Worm (Caenorhabditis elegans) whole organism, late embryonic: Measurements from ENCODE around the gene srt-19.
"Not testable (repeated sequence)": the region's sequence is repeated elsewhere in the genome, so short reads cannot be mapped to it uniquely, and the experiment has no call there.

Experiments used
- F13H6.1 ChIP-seq: sonication (generic microtip); optimal IDR thresholded peaks from 2 replicates; lab custom pipeline; 2016; ENCODE audit warnings: missing genetic modification characterization, missing compliant biosample characterization
- ama-1 ChIP-seq: fragments of 150-350 bp; optimal IDR thresholded peaks from 2 replicates; lab custom pipeline; 2014
- dmd-4 ChIP-seq: sonication (generic microtip); optimal IDR thresholded peaks from 2 replicates; lab custom pipeline; 2016; ENCODE audit warnings: borderline replicate concordance, missing genetic modification characterization, missing compliant biosample characterization
- fkh-10 ChIP-seq: fragments of 150-350 bp; optimal IDR thresholded peaks from 2 replicates; lab custom pipeline; 2014; ENCODE audit warnings: missing biosample characterization, missing genetic modification reagents, missing genetic modification characterization
- hlh-30 ChIP-seq: sonication (generic microtip); optimal IDR thresholded peaks from 2 replicates; lab custom pipeline; 2017; ENCODE audit warnings: antibody characterized with exemption, missing genetic modification characterization, missing compliant biosample characterization; ENCODE audit not compliant: insufficient read depth
- nhr-11 ChIP-seq: fragments of 150-350 bp; optimal IDR thresholded peaks from 2 replicates; lab custom pipeline; 2014; ENCODE audit warnings: missing biosample characterization, missing genetic modification characterization
- pha-2 ChIP-seq: sonication (generic microtip); optimal IDR thresholded peaks from 2 replicates; lab custom pipeline; 2017; ENCODE audit warnings: mild to moderate bottlenecking, missing genetic modification characterization, missing compliant biosample characterization
- pha-4 ChIP-seq: fragments of 150-350 bp; optimal IDR thresholded peaks from 2 replicates; lab custom pipeline; 2018; ENCODE audit warnings: missing biosample characterization, missing genetic modification reagents, missing genetic modification characterization
- sox-4 ChIP-seq: sonication (generic microtip); optimal IDR thresholded peaks from 2 replicates; lab custom pipeline; 2017; ENCODE audit warnings: mild to moderate bottlenecking, missing genetic modification characterization, inconsistent platforms, missing compliant biosample characterization
- unc-86 ChIP-seq: sonication (generic microtip); optimal IDR thresholded peaks from 2 replicates; lab custom pipeline; 2016; ENCODE audit warnings: missing genetic modification characterization, missing compliant biosample characterization
- zip-5 ChIP-seq: sonication (generic microtip); optimal IDR thresholded peaks from 2 replicates; lab custom pipeline; 2016; ENCODE audit warnings: missing genetic modification characterization, missing compliant biosample characterization

DNA sequence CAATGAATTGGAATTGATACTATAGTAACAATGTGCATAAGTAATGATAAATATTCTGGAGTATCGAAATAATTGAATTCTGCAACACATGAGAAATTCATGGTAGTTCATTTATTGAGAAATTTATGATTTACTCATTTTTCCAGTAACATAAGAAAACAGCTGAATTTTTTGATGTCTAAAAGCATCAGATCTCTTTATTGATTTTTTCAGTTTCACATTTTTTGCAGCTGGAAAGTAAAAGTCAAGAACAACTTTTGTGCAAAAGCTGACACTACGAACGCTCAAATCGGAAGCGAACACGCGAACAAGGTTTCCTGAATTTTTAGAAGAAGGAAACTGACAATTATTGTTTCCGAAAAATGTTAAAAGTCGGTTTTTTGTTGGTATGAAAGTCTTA lies 5.3 kb downstream of the srt-19 start, which contains the start of gene srh-193:
- not testable (repeated sequence) for TF ChIP-seq ama-1 (lab: Kevin White, UChicago); unc-86 (tag; lab: Kevin White, UChicago); pha-4; pha-2 (tag; lab: Kevin White, UChicago); F13H6.1; zip-5 (tag; lab: Kevin White, UChicago); sox-4 (tag; lab: Kevin White, UChicago); dmd-4 (tag; lab: Kevin White, UChicago); hlh-30 (tag; lab: Kevin White, UChicago); nhr-11 (tag; lab: Kevin White, UChicago); fkh-10 (GFP tag; lab: Kevin White, UChicago)
